Worm (Caenorhabditis elegans) whole organism, L1 larva: ENCODE results near the gene emb-1.

Experiments
- Y116A8C.19 ChIP-seq: sonication (generic microtip); optimal IDR thresholded peaks from 2 replicates; lab custom pipeline; 2016; ENCODE audit warnings: missing compliant biosample characterization, missing genetic modification characterization, borderline replicate concordance
- nhr-237 ChIP-seq: fragments of 150-350 bp; optimal IDR thresholded peaks from 2 replicates; lab custom pipeline; 2014; ENCODE audit warnings: missing biosample characterization, missing genetic modification characterization

ce11 chrIII:5181641-5182040 is 8.4 kb downstream of the emb-1 start:
- TF ChIP-seq nhr-237 (tag; lab: Kevin White, UChicago) (no peak), Y116A8C.19 (tag; lab: Kevin White, UChicago) (no peak)
